Fruit fly (Drosophila melanogaster) S2 (cell line): Measurements from ENCODE around the gene CG31075.

Experiments used
- CG8478 ChIP-seq: fragments of >200 bp; optimal IDR thresholded peaks from 2 replicates; lab custom pipeline; 2018
- CTCF ChIP-seq, 2 experiments: fragments of >200 bp; optimal IDR thresholded peaks; 2 replicates each; lab custom pipeline; 2018

DNA sequence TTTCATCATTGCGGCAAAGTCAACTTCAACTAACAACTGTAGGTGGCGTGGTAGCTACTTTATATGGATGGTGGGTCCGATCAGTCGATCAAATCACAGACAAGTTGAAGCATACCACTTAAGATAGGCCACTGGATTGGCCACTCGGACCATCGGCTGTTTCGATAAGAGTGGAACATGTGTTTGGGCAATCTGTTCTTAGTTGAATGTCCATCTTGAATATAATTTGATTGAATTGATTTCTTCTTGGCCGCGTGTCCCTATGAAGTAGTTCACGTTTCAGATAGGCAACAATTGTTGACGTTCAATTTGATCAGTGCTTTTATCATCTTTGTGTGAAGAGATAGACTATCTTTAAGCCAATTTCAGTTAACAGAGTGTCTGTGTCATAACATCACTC is 18.7 kb upstream of the CG31075 start, which contains the start of gene CG6295:
- TF ChIP-seq CG8478 (lab: Kevin White, UChicago) (no peak), CTCF (optimal IDR thresholded peaks at IDR 0.05; lab: Kevin White, UChicago) (no peak)
